Fruit fly (Drosophila melanogaster): ENCODE data around the gene CG10147.

Gene CG10147

DNA sequence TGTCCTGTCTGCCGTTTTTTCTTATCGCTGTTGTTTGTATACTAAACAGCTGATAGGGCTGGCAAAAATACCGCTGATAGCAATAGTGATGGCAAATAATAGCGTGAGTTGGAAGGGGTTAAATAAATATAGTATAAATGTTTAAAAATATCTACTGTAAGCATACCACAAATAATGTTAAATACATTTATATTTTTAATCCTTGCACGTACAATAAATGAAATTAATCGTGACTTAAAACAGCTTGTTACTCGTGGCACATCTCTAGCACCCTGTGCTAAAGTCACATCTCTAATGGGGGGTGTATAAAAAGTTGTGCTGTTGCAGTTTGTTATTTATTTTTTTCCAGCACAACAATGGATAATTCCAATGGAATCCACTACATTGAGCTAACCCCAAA is at the start of gene CG10147, which contains the start of gene Bulli:
Gene CG10147, minus strand, starts transcription at position 20 of the 400 bp plus-strand sequence.
Gene Bulli, plus strand, starts transcription at position 277 of the 400 bp plus-strand sequence.
- TF ChIP-seq CG17801 (GFP tag; optimal IDR thresholded peaks at IDR 0.05; ENCODE audit: partially characterized antibody) = peak; percentile 96

DNA sequence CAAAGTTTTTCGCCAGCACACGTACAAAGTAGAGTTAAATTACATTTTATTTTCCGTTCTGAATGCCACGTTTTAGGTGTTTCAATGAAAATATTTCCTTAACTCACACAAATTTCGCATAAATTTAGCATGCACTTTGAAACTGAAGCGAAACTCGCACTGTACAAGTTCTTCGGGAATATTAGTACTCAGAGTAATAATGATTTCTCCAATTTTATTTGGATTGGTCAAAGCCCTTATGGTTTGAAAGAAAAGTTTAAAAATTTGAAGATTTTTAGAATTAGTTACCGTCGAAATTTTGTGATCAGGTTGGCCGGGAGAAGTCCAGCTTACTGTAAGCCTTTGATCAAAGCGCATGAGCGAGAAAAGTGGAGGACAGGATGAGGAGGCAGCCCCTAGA is 42.2 kb upstream of the CG10147 start, which contains the start of gene betaTub65B:
Gene betaTub65B, plus strand, starts transcription at position 301 of the 400 bp plus-strand sequence.
- no peak for TF ChIP-seq CG17801 (GFP tag; optimal IDR thresholded peaks at IDR 0.05; ENCODE audit: partially characterized antibody)

DNA sequence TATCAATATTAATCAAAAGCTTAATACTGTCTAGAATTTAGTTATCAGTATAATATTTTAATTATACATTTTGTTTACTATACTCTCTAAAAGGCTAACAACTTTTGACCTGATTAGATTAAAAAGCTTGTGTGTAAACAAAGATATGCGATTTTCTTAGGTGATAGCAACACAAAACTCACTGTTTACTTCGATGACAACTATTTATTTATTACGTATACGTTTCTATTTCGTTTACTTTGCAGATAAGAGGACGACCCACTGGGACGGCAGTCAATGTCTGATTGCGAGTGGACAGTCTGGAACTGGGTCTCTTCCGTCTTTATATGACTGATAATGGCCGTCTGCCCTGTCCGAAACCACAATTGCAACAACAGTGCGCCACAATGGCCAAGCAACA is 34.6 kb upstream of the CG10147 start:
- TF ChIP-seq CG17801 (GFP tag; optimal IDR thresholded peaks at IDR 0.05; ENCODE audit: partially characterized antibody) = peak; percentile 42

DNA sequence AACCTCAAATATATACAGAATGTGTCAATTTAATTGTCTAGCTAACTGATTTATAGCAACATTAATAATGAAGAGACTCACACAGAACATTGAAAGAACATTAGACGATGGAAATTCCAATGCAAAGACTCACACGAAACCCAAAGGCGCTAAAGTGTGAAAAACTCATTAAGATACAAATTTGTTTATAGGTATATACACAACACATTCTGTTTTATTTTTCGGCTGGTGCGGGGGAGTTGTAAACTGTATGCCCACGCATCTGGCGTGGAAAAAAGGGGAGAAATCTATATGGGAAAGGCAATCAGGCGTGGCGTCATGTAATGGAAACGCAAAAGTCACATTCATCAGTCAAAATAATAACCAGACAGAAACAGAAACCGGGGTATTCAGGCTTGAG is 31.5 kb upstream of the CG10147 start:
- TF ChIP-seq CG17801 (GFP tag; optimal IDR thresholded peaks at IDR 0.05; ENCODE audit: partially characterized antibody) = no peak

dm6 chr3L:6516901-6517300 is 28.7 kb upstream of the CG10147 start:
- TF ChIP-seq CG17801 (GFP tag; optimal IDR thresholded peaks at IDR 0.05; ENCODE audit: partially characterized antibody) = no peak

dm6 chr3L:6512284-6512683 is 24.1 kb upstream of the CG10147 start:
- TF ChIP-seq CG17801 (GFP tag; optimal IDR thresholded peaks at IDR 0.05; ENCODE audit: partially characterized antibody) = no peak

DNA sequence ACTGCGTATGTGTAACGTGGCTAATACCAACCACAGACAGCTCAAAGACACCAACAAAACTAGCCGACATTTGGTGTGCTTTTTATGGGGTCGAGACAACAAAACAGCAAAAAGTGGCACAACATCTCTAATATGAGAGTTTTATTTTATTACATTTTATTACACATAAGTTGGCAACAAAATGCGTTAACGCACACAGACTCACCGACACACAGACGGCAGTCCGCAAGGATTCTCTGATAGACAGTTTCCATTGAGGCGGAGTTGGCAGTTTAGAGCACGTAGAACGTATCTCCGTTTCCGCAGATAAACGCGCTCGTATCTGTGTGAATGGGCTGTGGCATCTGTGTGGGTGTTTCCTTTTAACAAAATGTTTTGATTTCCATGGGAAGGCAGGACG is 19.9 kb upstream of the CG10147 start:
- no peak for TF ChIP-seq CG17801 (GFP tag; optimal IDR thresholded peaks at IDR 0.05; ENCODE audit: partially characterized antibody)

DNA sequence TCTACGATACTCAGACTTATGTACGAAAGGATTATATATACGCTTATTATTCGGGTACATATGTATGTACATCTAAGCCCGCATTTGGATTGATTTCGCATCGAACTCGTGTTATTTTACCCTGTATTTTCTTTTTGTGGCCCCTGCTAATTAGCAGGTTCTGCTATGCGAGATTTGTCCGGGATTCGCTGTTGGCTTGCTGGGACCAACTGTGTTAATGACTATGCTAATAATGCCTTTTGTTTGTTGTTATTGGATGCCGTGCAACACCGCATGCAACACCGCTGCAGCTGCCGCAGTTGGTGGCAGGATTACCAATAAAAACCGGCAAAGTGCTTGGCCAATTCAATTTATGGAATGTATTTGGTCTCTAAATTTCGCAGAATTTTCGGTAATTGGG is 12.2 kb upstream of the CG10147 start:
- TF ChIP-seq CG17801 (GFP tag; optimal IDR thresholded peaks at IDR 0.05; ENCODE audit: partially characterized antibody) = no peak

- no peak for TF ChIP-seq CG17801 (GFP tag; optimal IDR thresholded peaks at IDR 0.05; ENCODE audit: partially characterized antibody)
Measured at dm6 chr3L:6498602-6499001, 10.4 kb upstream of the CG10147 start.

DNA sequence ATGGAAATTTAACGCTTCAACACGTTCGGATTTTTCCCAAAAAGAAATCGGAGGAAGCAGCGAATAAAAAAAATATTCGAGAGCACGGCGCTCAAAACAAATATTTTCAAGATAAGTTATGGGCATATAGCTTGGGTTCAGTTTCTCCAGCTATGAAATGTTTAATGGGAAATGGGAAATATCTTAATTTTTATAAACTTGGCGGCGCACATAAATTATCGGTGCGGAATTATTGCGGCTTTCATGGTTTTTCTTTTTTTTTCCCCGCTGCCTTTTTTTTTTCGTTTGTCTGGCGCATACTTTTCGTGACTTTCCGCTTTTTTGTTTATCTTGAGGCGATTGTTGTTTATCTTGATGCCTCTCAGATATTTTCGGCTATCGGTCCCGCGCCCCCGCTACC is 9.8 kb upstream of the CG10147 start:
- TF ChIP-seq CG17801 (GFP tag; optimal IDR thresholded peaks at IDR 0.05; ENCODE audit: partially characterized antibody) = no peak

DNA sequence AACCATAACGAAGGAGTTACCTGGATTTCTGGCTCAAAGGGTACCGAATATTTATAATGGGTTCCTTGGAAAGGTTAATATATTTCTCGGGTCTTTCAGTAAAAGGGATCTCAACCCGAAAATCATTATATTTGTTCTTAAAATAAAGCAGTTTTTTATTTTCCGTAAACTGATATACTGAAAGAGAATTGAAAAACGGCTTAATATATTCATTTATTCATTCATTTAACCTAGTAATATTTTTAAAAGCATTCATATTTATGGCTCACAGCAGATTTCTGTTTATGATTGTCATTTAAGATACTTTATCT is 8.7 kb upstream of the CG10147 start:
- TF ChIP-seq CG17801 (GFP tag; optimal IDR thresholded peaks at IDR 0.05; ENCODE audit: partially characterized antibody) = no peak

- no peak for TF ChIP-seq CG17801 (GFP tag; optimal IDR thresholded peaks at IDR 0.05; ENCODE audit: partially characterized antibody)
Measured at dm6 chr3L:6496053-6496921, 8.1 kb upstream of the CG10147 start.

DNA sequence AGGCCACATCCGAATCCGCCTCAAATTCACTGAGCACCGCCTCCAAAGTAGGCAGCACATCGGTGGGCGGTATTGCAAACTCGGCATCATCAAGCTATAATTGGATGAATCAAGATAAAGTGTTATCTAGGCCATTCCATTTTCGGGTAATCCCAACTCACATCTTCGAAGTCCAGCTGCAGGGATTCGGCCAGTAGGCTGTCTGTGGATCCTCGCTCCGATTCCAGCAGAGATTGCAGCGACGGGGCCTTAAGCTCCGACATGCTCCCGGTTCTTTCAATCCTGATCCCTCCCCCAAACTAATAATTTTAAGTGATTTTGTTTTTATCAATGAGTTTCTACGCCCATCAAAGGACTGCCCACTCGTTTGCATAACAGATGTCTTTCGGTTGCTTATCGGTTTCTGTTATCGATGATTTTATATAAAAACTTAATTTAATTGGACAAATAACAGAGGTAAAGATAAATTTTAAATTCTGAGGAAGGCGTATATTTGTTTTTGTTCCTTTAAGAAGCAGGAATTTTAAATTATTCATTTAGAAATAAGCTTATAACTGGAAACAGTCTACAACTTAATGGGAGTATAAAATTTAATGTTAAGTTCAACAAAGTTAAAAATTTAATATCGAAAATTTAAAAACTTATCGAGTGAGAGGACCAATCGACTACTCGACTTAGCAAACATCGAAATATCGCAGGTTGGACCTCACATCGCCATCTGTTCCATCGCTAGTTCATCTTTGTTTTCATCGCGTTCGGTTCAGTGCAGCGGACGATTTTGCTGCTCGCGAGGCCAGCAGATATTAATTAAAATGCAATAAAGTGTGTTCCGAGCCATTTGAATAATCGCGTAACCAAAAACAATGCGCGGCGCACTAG is 6.9 kb upstream of the CG10147 start, which contains the start of the genes Vps8 and sfl:
Gene Vps8, minus strand, starts transcription at position 370 of the 879 bp plus-strand sequence.
Gene sfl, plus strand, starts transcription at position 753 of the 879 bp plus-strand sequence.
- no peak for TF ChIP-seq CG17801 (GFP tag; optimal IDR thresholded peaks at IDR 0.05; ENCODE audit: partially characterized antibody)

DNA sequence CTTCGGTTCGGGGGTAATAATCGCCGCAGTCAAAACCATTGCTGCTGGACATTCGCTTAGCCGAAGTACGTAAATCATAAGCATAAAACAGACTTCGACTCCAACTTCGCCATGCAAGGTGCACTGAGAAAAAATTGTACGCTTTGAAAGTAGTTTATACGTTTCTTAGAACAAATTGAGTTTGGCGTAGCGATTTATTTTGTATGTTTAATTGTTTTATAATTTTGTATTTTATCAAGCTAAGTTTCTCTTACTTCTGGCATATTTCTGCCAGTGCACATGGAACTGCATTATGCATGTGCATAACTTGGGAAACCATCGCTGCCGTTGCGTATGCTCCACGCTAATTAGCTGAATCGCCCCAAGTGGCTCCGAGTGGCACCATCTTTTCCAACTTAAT is 5.4 kb downstream of the CG10147 start:
- no peak for TF ChIP-seq CG17801 (GFP tag; optimal IDR thresholded peaks at IDR 0.05; ENCODE audit: partially characterized antibody)

dm6 chr3L:6471820-6472219 is 16.4 kb downstream of the CG10147 start:
- TF ChIP-seq CG17801 (GFP tag; optimal IDR thresholded peaks at IDR 0.05; ENCODE audit: partially characterized antibody) = no peak

- TF ChIP-seq CG17801 (GFP tag; optimal IDR thresholded peaks at IDR 0.05; ENCODE audit: partially characterized antibody) = no peak
Measured at dm6 chr3L:6469508-6469907, 18.7 kb downstream of the CG10147 start.
